Worm (Caenorhabditis elegans): ENCODE measurements around the gene Y9C12A.1.

Gene Y9C12A.1

DNA sequence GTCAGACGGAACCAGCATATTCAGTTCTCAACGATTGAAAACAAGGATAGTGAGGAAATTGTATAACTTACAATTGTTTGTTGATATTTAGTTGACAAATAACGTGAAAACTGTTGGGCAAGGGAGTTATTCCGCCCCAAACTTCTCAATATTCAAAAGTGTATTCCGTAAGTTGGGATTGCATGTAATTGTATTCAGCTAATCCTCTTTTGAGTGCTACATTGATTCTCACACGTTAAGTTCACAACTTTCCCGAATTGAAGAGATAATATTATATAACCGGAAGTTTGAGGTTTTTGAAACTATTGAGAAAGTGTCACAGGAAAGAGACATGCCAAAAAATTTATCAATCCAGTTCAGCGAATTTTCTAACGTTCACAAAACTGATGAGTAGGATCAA lies 27.8 kb downstream of the Y9C12A.1 start, which contains the start of gene ifc-2:
TSS of gene ifc-2 (minus strand) at position 101 of the 400 bp plus-strand sequence.
- TF ChIP-seq nhr-111 (GFP tag; optimal IDR thresholded peaks at IDR 0.05): no peak

DNA sequence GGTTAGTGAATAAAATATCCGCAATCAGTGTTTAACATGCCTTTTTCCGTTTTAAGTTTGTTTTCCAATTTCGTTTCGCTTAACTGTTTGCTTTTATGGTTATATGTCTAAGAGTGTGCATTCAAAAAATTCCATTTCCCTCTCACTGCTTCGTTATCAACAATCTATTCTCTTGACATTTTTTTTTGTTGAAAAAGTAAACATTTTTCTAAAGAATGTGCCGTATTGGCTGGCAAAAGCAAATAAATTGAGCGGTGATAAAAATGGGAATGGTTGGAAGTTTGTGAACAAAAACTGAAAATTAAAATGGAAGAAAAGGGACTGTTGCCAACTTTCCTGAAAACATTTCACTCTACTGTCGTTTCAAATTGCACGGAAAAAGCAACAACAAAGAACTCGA lies 31.0 kb downstream of the Y9C12A.1 start:
- TF ChIP-seq nhr-77 (tag; optimal IDR thresholded peaks at IDR 0.05): peak; percentile 6
- peak; percentile 35 for TF ChIP-seq hlh-11 (tag; optimal IDR thresholded peaks at IDR 0.05)
- no peak for TF ChIP-seq nhr-237 (tag; optimal IDR thresholded peaks at IDR 0.05)
- no peak for TF ChIP-seq daf-16 (GFP tag; optimal IDR thresholded peaks at IDR 0.05)
- peak; percentile 91 for TF ChIP-seq daf-16 (tag; optimal IDR thresholded peaks at IDR 0.05)
- no peak for TF ChIP-seq attf-4 (tag; optimal IDR thresholded peaks at IDR 0.05)
- peak; percentile 77 for TF ChIP-seq dve-1 (tag; optimal IDR thresholded peaks at IDR 0.05; ENCODE audit: insufficient read depth)
- peak; percentile 35 for TF ChIP-seq nhr-28 (tag; optimal IDR thresholded peaks at IDR 0.05)
- peak; percentile 89 for TF ChIP-seq pqm-1 (tag; optimal IDR thresholded peaks at IDR 0.05)
- peak; percentile 52; the same call in 1 of the 2 replicates for TF ChIP-seq php-3 (GFP tag; IDR thresholded peaks at IDR 0.05)
- no peak for TF ChIP-seq ztf-7 (tag; optimal IDR thresholded peaks at IDR 0.05)
- peak; percentile 43; the same call in 1 of the 2 replicates for TF ChIP-seq dmd-6 (GFP tag; IDR thresholded peaks at IDR 0.05)
- peak; percentile 19 for TF ChIP-seq aha-1 (tag)
- TF ChIP-seq zfp-2 (tag; optimal IDR thresholded peaks at IDR 0.05): no peak
- TF ChIP-seq mep-1 (tag; optimal IDR thresholded peaks at IDR 0.05): peak; percentile 36

DNA sequence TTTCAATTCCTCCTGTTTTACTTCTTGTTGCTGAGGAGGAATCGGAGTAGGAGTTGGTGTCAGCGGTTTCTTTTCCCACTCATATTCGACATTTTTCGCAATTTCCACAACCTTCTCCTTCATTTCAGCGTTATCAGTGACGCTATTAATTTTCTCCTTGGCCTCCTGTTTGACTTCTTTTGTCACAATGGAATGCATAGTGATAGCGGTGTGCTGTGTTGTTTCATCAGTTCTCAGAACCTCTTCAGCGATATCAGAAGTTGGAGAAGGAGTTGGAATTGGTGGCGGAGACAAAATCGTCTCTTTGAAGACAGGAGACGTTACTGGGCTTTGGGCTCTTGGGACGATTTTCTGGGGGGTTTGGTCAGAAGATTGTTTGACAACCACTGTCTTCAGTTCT lies 36.1 kb downstream of the Y9C12A.1 start:
- TF ChIP-seq madf-9 (GFP tag; conservative IDR thresholded peaks at IDR 0.05): no peak
- no peak for TF ChIP-seq unc-39 (tag; optimal IDR thresholded peaks at IDR 0.05)
- no peak for TF ChIP-seq vab-7 (GFP tag; IDR thresholded peaks at IDR 0.05)
- TF ChIP-seq fkh-10 (GFP tag; optimal IDR thresholded peaks at IDR 0.05): no peak
- TF ChIP-seq daf-16 (GFP tag; optimal IDR thresholded peaks at IDR 0.05): no peak
- TF ChIP-seq daf-16 (tag; optimal IDR thresholded peaks at IDR 0.05): peak; percentile 4
- TF ChIP-seq hlh-11 (tag; optimal IDR thresholded peaks at IDR 0.05): peak; percentile 53
- peak; percentile 49 for TF ChIP-seq nhr-28 (tag; optimal IDR thresholded peaks at IDR 0.05)
- TF ChIP-seq nhr-76 (tag; optimal IDR thresholded peaks at IDR 0.05): no peak
- no peak for TF ChIP-seq snpc-1.2 (GFP tag; IDR thresholded peaks at IDR 0.05)
- TF ChIP-seq set-16 (GFP tag; IDR thresholded peaks at IDR 0.05): no peak
- no peak for TF ChIP-seq sdz-12 (GFP tag; optimal IDR thresholded peaks at IDR 0.05)
- peak in 1 of 2 experiments; percentile 80 for TF ChIP-seq unc-62 (GFP tag; optimal IDR thresholded peaks at IDR 0.05 in 1 of 2)
- TF ChIP-seq unc-62 (tag; optimal IDR thresholded peaks at IDR 0.05): no peak
- TF ChIP-seq nhr-111 (GFP tag; optimal IDR thresholded peaks at IDR 0.05): no peak
- no peak for TF ChIP-seq ceh-20 (GFP tag; IDR thresholded peaks at IDR 0.05)
- TF ChIP-seq pqm-1 (tag; optimal IDR thresholded peaks at IDR 0.05): peak; percentile 94
- TF ChIP-seq R02D3.7 (tag; optimal IDR thresholded peaks at IDR 0.05): no peak
- TF ChIP-seq Y75B8A.6 (GFP tag; IDR thresholded peaks at IDR 0.05): no peak
- TF ChIP-seq dve-1 (tag; optimal IDR thresholded peaks at IDR 0.05; ENCODE audit: insufficient read depth): peak; percentile 23
- no peak for TF ChIP-seq tra-1 (GFP tag; IDR thresholded peaks at IDR 0.05)
- no peak for TF ChIP-seq nhr-11 (tag; optimal IDR thresholded peaks at IDR 0.05)
- no peak for TF ChIP-seq madf-5 (GFP tag; IDR thresholded peaks at IDR 0.05)
- no peak for TF ChIP-seq zip-11 (GFP tag; IDR thresholded peaks at IDR 0.05)
- TF ChIP-seq dmd-6 (GFP tag; IDR thresholded peaks at IDR 0.05): peak; percentile 41; the same call in 1 of the 2 replicates

DNA sequence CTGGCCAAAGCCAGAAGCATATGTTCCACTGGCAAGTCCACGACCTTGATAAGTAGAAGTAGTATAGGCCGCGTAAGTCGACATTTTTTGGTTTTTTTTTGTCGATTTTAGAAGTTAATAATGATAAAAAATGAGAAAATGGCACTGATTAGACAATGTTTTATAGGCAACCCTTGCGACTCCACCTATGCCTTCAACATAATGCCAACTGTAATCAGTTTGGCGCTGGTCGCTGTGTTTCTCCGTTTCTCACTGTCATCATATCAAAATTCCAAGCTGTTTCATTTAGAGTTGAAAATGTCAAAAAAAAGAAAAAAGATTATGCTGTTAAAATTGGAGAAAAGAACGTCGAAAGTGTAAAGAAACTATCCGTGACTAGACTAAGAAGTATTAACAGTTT lies 37.0 kb downstream of the Y9C12A.1 start:
- TF ChIP-seq set-16 (GFP tag; IDR thresholded peaks at IDR 0.05): no peak
- TF ChIP-seq ztf-11 (tag; optimal IDR thresholded peaks at IDR 0.05): no peak
- TF ChIP-seq T20F7.1 (GFP tag; optimal IDR thresholded peaks at IDR 0.05): peak; percentile 30
- TF ChIP-seq zag-1 (tag; optimal IDR thresholded peaks at IDR 0.05): no peak
- peak; percentile 71 for TF ChIP-seq hlh-11 (tag; optimal IDR thresholded peaks at IDR 0.05)
- peak; percentile 71 for TF ChIP-seq nhr-28 (tag; optimal IDR thresholded peaks at IDR 0.05)
- peak; percentile 73 for TF ChIP-seq dve-1 (tag; optimal IDR thresholded peaks at IDR 0.05; ENCODE audit: insufficient read depth)
- peak; percentile 24 for TF ChIP-seq nhr-6 (tag; optimal IDR thresholded peaks at IDR 0.05)
- peak; percentile 23 for TF ChIP-seq mes-2 (tag; optimal IDR thresholded peaks at IDR 0.05; ENCODE audit: poor library complexity, severe bottlenecking)
- peak; percentile 64 for TF ChIP-seq dmd-6 (GFP tag; IDR thresholded peaks at IDR 0.05)
- TF ChIP-seq daf-16 (GFP tag; optimal IDR thresholded peaks at IDR 0.05): no peak
- peak; percentile 78 for TF ChIP-seq daf-16 (tag; optimal IDR thresholded peaks at IDR 0.05)
- peak; percentile 46; the same call in 1 of the 2 replicates for TF ChIP-seq php-3 (GFP tag; IDR thresholded peaks at IDR 0.05)
- TF ChIP-seq pqm-1 (tag; optimal IDR thresholded peaks at IDR 0.05): peak; percentile 94
